Worm (Caenorhabditis elegans): Measurements from ENCODE around the gene snb-2.

Gene snb-2

ce11 chrV:12331820-12332219 lies 13.9 kb downstream of the snb-2 start (continued):
- TF ChIP-seq Y48G9A.11 (GFP tag; IDR thresholded peaks at IDR 0.05) (no peak; the same call in 1 of the 2 replicates), hlh-30 (tag; optimal IDR thresholded peaks at IDR 0.05; ENCODE audit: insufficient read depth) (peak; percentile 42), egl-43 (GFP tag; IDR thresholded peaks at IDR 0.05) (no peak; the same call in 1 of the 2 replicates), sdz-12 (GFP tag; optimal IDR thresholded peaks at IDR 0.05) (peak; percentile 37), daf-16 (GFP tag; optimal IDR thresholded peaks at IDR 0.05) (peak in 1 of 2 experiments; percentile 18), daf-16 (tag; optimal IDR thresholded peaks at IDR 0.05) (no peak), dmd-9 (GFP tag; IDR thresholded peaks at IDR 0.05) (0 out of 2 replicates have a peak, but pooled peaks have one; percentile 56), ceh-20 (GFP tag; IDR thresholded peaks at IDR 0.05) (0 out of 2 replicates have a peak, but pooled peaks have one; percentile 17), Y5F2A.4 (GFP tag; optimal IDR thresholded peaks at IDR 0.05) (no peak), F26F4.8 (GFP tag; conservative IDR thresholded peaks at IDR 0.05) (0 out of 2 replicates have a peak, but pooled peaks have one; percentile 13), tra-1 (GFP tag; IDR thresholded peaks at IDR 0.05) (no peak), spr-3 (GFP tag; optimal IDR thresholded peaks at IDR 0.05) (peak; percentile 45), ceh-44 (GFP tag; IDR thresholded peaks at IDR 0.05) (peak; percentile 33; the same call in 1 of the 2 replicates), daf-12 (tag; optimal IDR thresholded peaks at IDR 0.05) (no peak), pha-4 (GFP tag; IDR thresholded peaks at IDR 0.05) (peak; percentile 44; the same call in 1 of the 2 replicates), pha-4 (tag; optimal IDR thresholded peaks at IDR 0.05) (no peak), mes-2 (tag; optimal IDR thresholded peaks at IDR 0.05; ENCODE audit: poor library complexity, severe bottlenecking) (no peak), ceh-28 (tag; optimal IDR thresholded peaks at IDR 0.05) (no peak), dpl-1 (GFP tag; optimal IDR thresholded peaks at IDR 0.05) (peak; percentile 26), ceh-32 (tag; optimal IDR thresholded peaks at IDR 0.05; ENCODE audit: poor library complexity) (no peak), egl-27 (tag; optimal IDR thresholded peaks at IDR 0.05) (no peak), unc-39 (tag; optimal IDR thresholded peaks at IDR 0.05) (no peak), fos-1 (tag; optimal IDR thresholded peaks at IDR 0.05) (no peak), zip-11 (GFP tag; IDR thresholded peaks at IDR 0.05) (no peak), ZK546.5 (tag; optimal IDR thresholded peaks at IDR 0.05) (no peak), unc-130 (GFP tag; optimal IDR thresholded peaks at IDR 0.05) (peak; percentile 53), dve-1 (tag; optimal IDR thresholded peaks at IDR 0.05; ENCODE audit: insufficient read depth) (no peak), ztf-7 (tag; optimal IDR thresholded peaks at IDR 0.05) (no peak), ZK337.2 (GFP tag; IDR thresholded peaks at IDR 0.05) (0 out of 2 replicates have a peak, but pooled peaks have one; percentile 22), nhr-48 (tag; optimal IDR thresholded peaks at IDR 0.05) (no peak), nhr-28 (tag; optimal IDR thresholded peaks at IDR 0.05) (no peak), arid-1 (GFP tag; conservative IDR thresholded peaks at IDR 0.05) (peak; percentile 51; the same call in 1 of the 2 replicates), F49E8.2 (tag; optimal IDR thresholded peaks at IDR 0.05; ENCODE audit: borderline replicate concordance) (no peak), nhr-11 (tag; optimal IDR thresholded peaks at IDR 0.05) (peak; percentile 10), D1046.2 (GFP tag; IDR thresholded peaks at IDR 0.05) (0 out of 2 replicates have a peak, but pooled peaks have one; percentile 5), mxl-3 (GFP tag; optimal IDR thresholded peaks at IDR 0.05) (no peak), nhr-41 (GFP tag; IDR thresholded peaks at IDR 0.05) (no peak), hmg-1.1 (GFP tag; IDR thresholded peaks at IDR 0.05) (peak; percentile 73)

- TF ChIP-seq lir-3 (tag; optimal IDR thresholded peaks at IDR 0.05) (no peak), ceh-62 (tag; optimal IDR thresholded peaks at IDR 0.05) (no peak), aha-1 (tag) (no peak), unc-62 (GFP tag; optimal IDR thresholded peaks at IDR 0.05 in 1 of 2) (peak in 1 of 2 experiments; percentile 86), unc-62 (tag; optimal IDR thresholded peaks at IDR 0.05) (no peak), madf-5 (GFP tag; IDR thresholded peaks at IDR 0.05) (no peak)
Observed at ce11 chrV:12329173-12329572, 16.5 kb downstream of the snb-2 start.
